Worm (Caenorhabditis elegans) whole organism, midembryonic: ENCODE results near the gene lido-12.
A peak's percentile ranks its signal among the peaks of the same experiment; 100 is the strongest.

ENCODE experiments used
- T22C8.4 ChIP-seq: fragments of 200-800 bp; sonication (Bioruptor generic); IDR thresholded peaks from 2 replicates; pipeline ENCODE4 v1.3.6; 2022; ENCODE audit warnings: missing genetic modification characterization, missing compliant biosample characterization
- cog-1 ChIP-seq: sonication (generic microtip); optimal IDR thresholded peaks from 2 replicates; lab custom pipeline; 2016; ENCODE audit warnings: missing genetic modification characterization, missing compliant biosample characterization
- flt-1 ChIP-seq: fragments of 200-800 bp; sonication (Bioruptor generic); IDR thresholded peaks from 2 replicates; pipeline ENCODE4 v1.3.6; 2022; ENCODE audit warnings: missing genetic modification characterization, missing compliant biosample characterization
- klf-2 ChIP-seq: fragments of 200-800 bp; sonication (Bioruptor generic); conservative IDR thresholded peaks from 2 replicates; pipeline ENCODE4 v1.3.6; 2022; ENCODE audit warnings: missing genetic modification reagents, missing genetic modification characterization, missing compliant biosample characterization
- med-1 ChIP-seq: sonication (generic microtip); optimal IDR thresholded peaks from 2 replicates; lab custom pipeline; 2017; ENCODE audit warnings: missing genetic modification characterization, mild to moderate bottlenecking, missing compliant biosample characterization, antibody characterized with exemption, missing genetic modification reagents; ENCODE audit not compliant: insufficient read depth
- ref-1 ChIP-seq: fragments of 200-800 bp; sonication (Bioruptor generic); conservative IDR thresholded peaks from 2 replicates; pipeline ENCODE4 v1.3.6; 2022; ENCODE audit warnings: missing genetic modification reagents, missing genetic modification characterization, missing compliant biosample characterization
- tab-1 ChIP-seq: fragments of 200-800 bp; sonication (Bioruptor generic); IDR thresholded peaks from 2 replicates; pipeline ENCODE4 v1.3.6; 2022; ENCODE audit warnings: missing genetic modification characterization, missing compliant biosample characterization
- ztf-23 ChIP-seq: fragments of 200-800 bp; sonication (Bioruptor generic); IDR thresholded peaks from 2 replicates; pipeline ENCODE4 v1.3.6; 2022; ENCODE audit warnings: missing genetic modification reagents, missing genetic modification characterization, missing compliant biosample characterization
- ztf-29 ChIP-seq: fragments of 200-800 bp; sonication (Bioruptor generic); IDR thresholded peaks from 2 replicates; pipeline ENCODE4 v1.3.6; 2022; ENCODE audit warnings: missing genetic modification reagents, missing genetic modification characterization, missing compliant biosample characterization

The lido-12 gene

DNA sequence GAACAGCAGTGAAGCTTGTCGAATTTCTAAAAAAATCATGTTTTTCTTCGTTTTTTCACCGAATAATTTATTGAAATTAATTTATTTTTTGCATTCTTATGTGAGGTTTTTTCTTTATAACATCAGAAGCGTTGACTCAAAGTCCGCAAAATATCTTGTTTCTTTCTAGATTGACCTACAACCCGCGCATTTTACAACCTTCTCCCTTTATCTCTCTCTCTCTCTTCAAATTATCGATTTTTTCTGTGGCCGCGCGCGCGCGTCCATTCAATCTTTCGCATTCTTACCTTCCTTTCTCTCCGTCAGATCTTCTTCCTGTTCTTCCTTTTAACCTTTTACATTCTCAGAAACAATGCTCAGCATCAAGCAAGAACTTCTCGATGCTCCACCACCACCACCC, at the start of gene lido-12:
Gene lido-12 (plus strand): TSS at position 301 of the 400 bp plus-strand sequence.
- TF ChIP-seq med-1 (no peak), ref-1 (GFP tag; lab: Robert Waterston, UW) (no peak), flt-1 (GFP tag; lab: Robert Waterston, UW) (no peak), cog-1 (tag; lab: Kevin White, UChicago) (no peak), T22C8.4 (peak; percentile 57; the same call in 1 of the 2 replicates), ztf-29 (GFP tag; lab: Robert Waterston, UW) (no peak)

DNA sequence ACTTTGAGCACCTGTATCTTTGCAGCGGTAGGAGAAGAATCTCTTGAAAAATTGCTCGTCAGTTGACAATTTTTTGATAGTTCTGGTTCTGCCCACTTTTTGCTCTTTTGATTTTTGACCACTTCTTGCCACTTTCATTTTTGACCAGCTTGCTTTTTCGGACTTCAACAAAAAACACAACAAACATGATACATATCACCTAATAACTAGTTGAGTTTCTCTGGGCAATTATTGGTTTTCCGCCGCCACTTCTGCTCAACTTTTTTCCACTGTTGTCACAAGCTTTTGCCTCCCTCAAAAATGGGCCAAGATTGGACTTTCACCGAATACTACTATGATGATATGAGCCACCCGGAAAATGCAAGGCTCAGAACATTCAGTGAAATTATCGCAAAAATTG, 47.3 kb upstream of the lido-12 start, which contains the start of gene srw-60:
Gene srw-60 (plus strand): TSS at position 301 of the 400 bp plus-strand sequence.
- TF ChIP-seq T22C8.4 (no peak), tab-1 (GFP tag; lab: Robert Waterston, UW) (no peak), klf-2 (GFP tag; lab: Robert Waterston, UW) (no peak), ztf-23 (no peak), ref-1 (GFP tag; lab: Robert Waterston, UW) (no peak), cog-1 (tag; lab: Kevin White, UChicago) (no peak), med-1 (no peak), flt-1 (GFP tag; lab: Robert Waterston, UW) (no peak), ztf-29 (GFP tag; lab: Robert Waterston, UW) (no peak)

DNA sequence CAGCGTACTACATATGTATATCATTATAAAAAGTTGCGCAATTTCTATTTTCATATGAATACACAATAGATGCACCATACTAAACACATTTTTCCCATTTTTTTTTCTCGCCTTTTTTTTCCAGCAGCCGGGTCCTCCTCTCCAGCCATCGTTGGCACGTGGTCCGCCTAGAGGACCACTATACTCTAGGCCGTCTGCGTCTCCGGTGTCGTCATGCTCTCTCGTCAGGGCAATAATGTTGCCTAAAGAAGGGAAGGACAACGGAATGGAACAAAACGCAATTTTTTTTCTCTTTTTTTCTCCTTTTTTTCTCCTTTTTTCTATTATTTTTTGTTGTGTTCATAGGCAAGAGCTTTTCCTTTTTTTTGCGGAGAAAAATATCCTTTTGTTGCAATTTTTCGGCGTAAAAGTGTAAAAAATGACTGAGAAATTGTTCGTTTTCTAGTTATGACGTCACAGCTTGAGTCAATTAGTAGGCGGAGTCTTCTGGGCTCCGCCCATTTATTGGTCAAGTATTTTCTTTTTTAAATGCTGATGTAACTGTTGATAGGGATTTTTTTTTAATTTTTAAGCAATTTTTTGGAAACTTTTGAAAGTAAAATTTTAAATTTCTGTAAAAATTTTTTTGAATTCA, 43.0 kb upstream of the lido-12 start:
- TF ChIP-seq tab-1 (GFP tag; lab: Robert Waterston, UW) (no peak), ztf-29 (GFP tag; lab: Robert Waterston, UW) (no peak), ztf-23 (no peak), T22C8.4 (no peak), klf-2 (GFP tag; lab: Robert Waterston, UW) (no peak), flt-1 (GFP tag; lab: Robert Waterston, UW) (no peak), cog-1 (tag; lab: Kevin White, UChicago) (no peak), med-1 (no peak), ref-1 (GFP tag; lab: Robert Waterston, UW) (no peak)

DNA sequence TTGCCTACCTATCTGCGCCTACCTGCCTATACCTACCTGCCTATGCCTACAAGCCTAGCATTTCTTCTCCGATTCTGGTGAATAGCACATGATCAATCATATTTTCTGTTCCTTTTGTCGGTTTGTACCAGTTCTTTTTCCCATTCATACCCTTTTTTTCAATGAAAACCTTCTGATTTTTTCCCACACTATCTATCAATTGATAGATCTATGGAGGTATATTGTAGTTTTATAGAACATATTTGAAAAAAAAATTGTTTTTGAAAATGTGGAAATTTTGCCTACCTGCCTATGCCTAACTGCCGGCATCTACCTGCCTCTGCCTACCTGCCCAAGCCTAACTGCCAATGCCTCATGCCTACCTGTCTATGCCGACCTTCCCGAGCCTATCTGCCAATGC, 42.0 kb upstream of the lido-12 start:
- no peak for TF ChIP-seq med-1
- TF ChIP-seq cog-1 (tag; lab: Kevin White, UChicago) = no peak
- TF ChIP-seq T22C8.4 = no peak
- no peak for TF ChIP-seq flt-1 (GFP tag; lab: Robert Waterston, UW)
- TF ChIP-seq ztf-29 (GFP tag; lab: Robert Waterston, UW) = no peak
- TF ChIP-seq klf-2 (GFP tag; lab: Robert Waterston, UW) = no peak
- TF ChIP-seq ztf-23 = no peak
- TF ChIP-seq tab-1 (GFP tag; lab: Robert Waterston, UW) = no peak
- no peak for TF ChIP-seq ref-1 (GFP tag; lab: Robert Waterston, UW)

DNA sequence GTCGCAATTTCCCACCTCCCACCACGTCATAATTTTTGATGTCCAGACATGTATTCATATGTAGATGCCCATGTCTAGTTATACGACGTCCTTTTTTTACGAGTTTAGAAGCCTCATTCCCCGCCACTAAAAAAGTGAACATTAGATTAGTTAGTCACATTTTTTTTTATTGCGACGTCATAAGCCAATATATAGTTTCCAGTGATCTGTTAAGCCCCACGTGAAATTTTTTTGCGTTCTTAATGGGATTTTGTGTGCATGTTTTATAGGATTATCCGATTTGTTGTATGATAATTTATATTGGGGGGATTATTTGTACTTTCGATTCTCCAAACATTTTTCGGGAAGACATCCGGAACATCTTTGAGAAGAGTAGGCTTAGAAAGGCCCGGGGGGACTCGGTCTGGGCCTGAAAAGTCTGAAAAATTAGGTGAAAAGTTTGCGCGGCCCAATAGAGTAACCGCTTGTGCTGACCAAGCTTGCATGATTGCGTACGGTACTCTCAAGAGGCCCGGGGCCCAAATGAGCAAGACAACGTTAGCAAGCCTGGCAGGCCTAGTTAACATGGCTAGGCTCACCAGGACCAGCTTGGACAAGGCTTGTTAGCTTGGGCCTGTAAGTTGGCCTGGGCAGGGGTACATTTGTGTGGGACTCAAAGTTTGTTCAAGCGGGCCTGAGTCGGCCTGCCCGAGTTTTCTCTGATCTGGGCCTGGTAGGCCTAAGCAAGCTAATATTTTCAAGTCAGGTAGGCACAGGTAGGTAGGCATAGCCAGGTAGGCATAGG, 40.2 kb upstream of the lido-12 start:
- TF ChIP-seq klf-2 (GFP tag; lab: Robert Waterston, UW) (no peak), ztf-29 (GFP tag; lab: Robert Waterston, UW) (no peak), cog-1 (tag; lab: Kevin White, UChicago) (no peak)

DNA sequence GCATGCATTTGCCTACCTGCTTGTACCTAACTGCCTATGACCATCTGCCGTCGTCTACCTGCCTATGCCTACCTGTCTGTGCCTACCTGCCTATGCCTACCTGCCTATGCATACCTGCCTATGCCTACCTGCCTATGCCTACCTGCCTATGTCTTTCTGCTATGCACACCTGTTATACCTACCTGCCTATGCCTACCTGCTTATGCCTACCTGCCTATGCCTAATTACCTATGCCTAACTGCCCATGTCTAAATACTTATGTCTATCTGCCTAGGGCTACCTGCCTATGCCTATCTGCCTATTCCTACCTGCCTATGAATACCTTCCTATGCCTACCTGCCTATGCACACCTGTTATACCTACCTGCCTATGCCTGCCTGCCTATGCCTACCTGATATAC, 39.2 kb upstream of the lido-12 start:
- TF ChIP-seq ztf-23 (peak; percentile 64), med-1 (no peak)

DNA sequence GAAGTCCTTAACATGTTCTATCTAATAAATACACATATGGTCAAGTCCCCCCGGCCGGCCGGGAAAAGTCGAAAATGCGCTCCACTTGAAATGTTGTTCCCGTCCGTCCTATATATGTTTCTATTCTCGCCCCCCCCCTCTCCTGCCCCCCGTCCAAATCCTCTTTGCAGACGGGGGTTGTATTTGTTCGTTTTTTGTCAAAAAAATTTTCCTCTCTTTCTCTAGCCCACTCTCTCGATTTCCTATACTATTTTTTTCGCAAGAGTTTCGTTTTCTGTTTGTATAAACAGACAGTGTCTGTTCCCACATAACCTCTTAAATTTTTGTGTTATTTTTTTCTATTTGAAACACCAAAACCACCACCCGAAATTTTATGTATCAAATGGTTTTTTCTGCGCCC, 38.5 kb upstream of the lido-12 start:
- no peak for TF ChIP-seq ztf-23
- TF ChIP-seq ztf-29 (GFP tag; lab: Robert Waterston, UW) = no peak
- no peak for TF ChIP-seq klf-2 (GFP tag; lab: Robert Waterston, UW)
- TF ChIP-seq med-1 = no peak
- no peak for TF ChIP-seq T22C8.4
- TF ChIP-seq cog-1 (tag; lab: Kevin White, UChicago) = no peak
- no peak for TF ChIP-seq tab-1 (GFP tag; lab: Robert Waterston, UW)
- no peak for TF ChIP-seq ref-1 (GFP tag; lab: Robert Waterston, UW)
- no peak for TF ChIP-seq flt-1 (GFP tag; lab: Robert Waterston, UW)

DNA sequence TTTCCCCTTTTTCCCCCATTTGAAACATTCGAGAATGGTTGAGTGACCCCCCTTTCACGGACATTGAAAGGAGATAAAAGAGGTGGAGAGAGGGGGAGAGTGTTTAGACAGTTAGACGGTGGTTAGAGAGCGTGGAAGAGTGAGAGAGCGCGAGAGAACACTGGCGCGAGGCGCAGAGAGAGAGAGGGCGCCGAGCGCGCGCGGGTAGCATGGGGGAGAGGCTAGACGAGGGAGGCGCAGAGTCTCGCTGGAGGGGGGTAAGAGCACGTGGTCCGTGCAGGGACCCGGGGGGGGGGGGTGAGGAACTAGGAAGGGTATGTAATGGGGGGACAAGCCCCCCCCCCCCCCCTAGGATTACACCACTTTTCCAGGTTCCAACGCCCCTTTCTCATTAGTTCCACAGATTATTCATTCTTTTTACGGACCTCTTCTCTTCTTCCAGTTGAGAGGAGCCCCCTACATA, 31.6 kb upstream of the lido-12 start:
- TF ChIP-seq ref-1 (GFP tag; lab: Robert Waterston, UW) (0 out of 2 replicates have a peak, but pooled peaks have one; percentile 11), tab-1 (GFP tag; lab: Robert Waterston, UW) (no peak), ztf-29 (GFP tag; lab: Robert Waterston, UW) (no peak), cog-1 (tag; lab: Kevin White, UChicago) (peak; percentile 67), med-1 (no peak), ztf-23 (peak; percentile 68; the same call in 1 of the 2 replicates), klf-2 (GFP tag; lab: Robert Waterston, UW) (no peak), flt-1 (GFP tag; lab: Robert Waterston, UW) (peak; percentile 79), T22C8.4 (no peak)

DNA sequence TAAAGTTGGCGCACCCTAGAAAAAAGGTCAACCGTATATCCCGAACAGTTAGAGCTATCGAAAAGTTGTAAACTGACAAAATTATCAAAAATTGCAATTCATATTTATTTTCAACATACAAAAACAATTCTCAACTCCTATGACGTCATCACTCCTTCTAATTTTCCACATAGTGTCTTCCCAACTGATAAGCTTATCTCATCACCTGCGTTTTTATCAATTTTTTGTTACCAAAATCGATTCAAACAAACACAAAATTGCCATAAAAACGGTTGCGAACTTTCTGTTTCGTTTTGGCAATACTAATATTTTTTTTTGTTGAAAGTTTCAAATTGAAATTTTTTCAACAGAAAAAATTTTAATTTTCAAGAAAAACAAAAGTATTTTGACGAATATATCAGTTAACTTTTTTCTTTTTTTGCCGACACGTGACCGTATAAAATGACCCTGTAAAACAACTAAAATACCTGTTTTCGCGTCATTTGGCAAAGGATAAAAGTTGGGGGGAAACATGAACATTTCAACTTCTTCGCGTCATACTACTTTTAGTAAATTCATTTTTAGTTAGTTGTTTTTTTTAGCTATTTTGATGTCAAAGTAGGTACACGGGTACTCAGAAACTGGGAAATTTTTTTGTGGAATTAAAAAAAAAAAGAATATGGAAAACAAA, 29.9 kb upstream of the lido-12 start:
- TF ChIP-seq cog-1 (tag; lab: Kevin White, UChicago) (no peak), med-1 (no peak), ztf-29 (GFP tag; lab: Robert Waterston, UW) (no peak), klf-2 (GFP tag; lab: Robert Waterston, UW) (no peak), ref-1 (GFP tag; lab: Robert Waterston, UW) (no peak), ztf-23 (no peak), flt-1 (GFP tag; lab: Robert Waterston, UW) (no peak), T22C8.4 (no peak), tab-1 (GFP tag; lab: Robert Waterston, UW) (no peak)
